Worm (Caenorhabditis elegans): ENCODE results near the gene ZK154.1.

The ZK154.1 gene

ce11 chrX:7779527-7780033 lies at the start of gene ZK154.1:
Gene ZK154.1 (plus strand): TSS chrX:7779577.
- no peak for TF ChIP-seq nhr-43 (tag; optimal IDR thresholded peaks at IDR 0.05; ENCODE audit: poor library complexity, severe bottlenecking)

- no peak for TF ChIP-seq ztf-4 (tag; optimal IDR thresholded peaks at IDR 0.05)
- no peak for TF ChIP-seq ceh-28 (tag; optimal IDR thresholded peaks at IDR 0.05)
- no peak for TF ChIP-seq nhr-43 (tag; optimal IDR thresholded peaks at IDR 0.05; ENCODE audit: poor library complexity, severe bottlenecking)
- no peak for TF ChIP-seq nhr-25 (tag; optimal IDR thresholded peaks at IDR 0.05)
- no peak for TF ChIP-seq nhr-76 (tag; optimal IDR thresholded peaks at IDR 0.05)
- TF ChIP-seq ama-1 (optimal IDR thresholded peaks at IDR 0.05) = no peak
- no peak for TF ChIP-seq tbx-2 (tag; optimal IDR thresholded peaks at IDR 0.05)
- no peak for TF ChIP-seq ZK546.5 (tag; optimal IDR thresholded peaks at IDR 0.05)
- no peak for TF ChIP-seq fkh-2 (tag; optimal IDR thresholded peaks at IDR 0.05)
- TF ChIP-seq mml-1 (tag; optimal IDR thresholded peaks at IDR 0.05) = no peak
These were observed 45.8 kb upstream of the ZK154.1 start for ce11 chrX:7733571-7733970.

ce11 chrX:7736171-7736570 lies 43.2 kb upstream of the ZK154.1 start, which contains the start of gene set-12:
Gene set-12 (minus strand): TSS chrX:7736271.
- TF ChIP-seq nhr-43 (tag; optimal IDR thresholded peaks at IDR 0.05; ENCODE audit: poor library complexity, severe bottlenecking) (no peak), ama-1 (optimal IDR thresholded peaks at IDR 0.05) (no peak), lin-39 (tag; optimal IDR thresholded peaks at IDR 0.05) (no peak), ztf-11 (tag; optimal IDR thresholded peaks at IDR 0.05) (no peak), nhr-76 (tag; optimal IDR thresholded peaks at IDR 0.05) (no peak), tbx-2 (tag; optimal IDR thresholded peaks at IDR 0.05) (no peak), daf-12 (tag; optimal IDR thresholded peaks at IDR 0.05) (no peak), egl-5 (tag; optimal IDR thresholded peaks at IDR 0.05) (no peak), sea-2 (GFP tag; optimal IDR thresholded peaks at IDR 0.05) (no peak), ztf-4 (tag; optimal IDR thresholded peaks at IDR 0.05) (no peak)

- TF ChIP-seq eor-1 (tag; optimal IDR thresholded peaks at IDR 0.05) (no peak), ceh-16 (tag; optimal IDR thresholded peaks at IDR 0.05) (no peak), egl-27 (tag; optimal IDR thresholded peaks at IDR 0.05) (no peak), ama-1 (optimal IDR thresholded peaks at IDR 0.05) (no peak), nhr-12 (tag; optimal IDR thresholded peaks at IDR 0.05) (no peak), aly-2 (tag; optimal IDR thresholded peaks at IDR 0.05) (no peak), nhr-237 (tag; optimal IDR thresholded peaks at IDR 0.05) (no peak), elt-1 (tag; optimal IDR thresholded peaks at IDR 0.05) (no peak), ceh-28 (tag; optimal IDR thresholded peaks at IDR 0.05) (no peak), mml-1 (tag; optimal IDR thresholded peaks at IDR 0.05) (no peak), fkh-2 (tag; optimal IDR thresholded peaks at IDR 0.05) (no peak), ceh-9 (tag; optimal IDR thresholded peaks at IDR 0.05) (no peak), pqm-1 (tag; optimal IDR thresholded peaks at IDR 0.05) (no peak), ztf-4 (tag; optimal IDR thresholded peaks at IDR 0.05) (no peak), lsy-12 (tag; optimal IDR thresholded peaks at IDR 0.05) (no peak), pha-4 (tag; optimal IDR thresholded peaks at IDR 0.05) (no peak), snpc-4 (tag; optimal IDR thresholded peaks at IDR 0.05) (no peak), fos-1 (tag; optimal IDR thresholded peaks at IDR 0.05) (no peak)
These were observed 40.0 kb upstream of the ZK154.1 start, which contains the start of gene K09F5.1 for ce11 chrX:7739353-7739752. Gene K09F5.1 (plus strand): TSS chrX:7739653.

- TF ChIP-seq nhr-67 (tag; optimal IDR thresholded peaks at IDR 0.05) (no peak), egl-5 (tag; optimal IDR thresholded peaks at IDR 0.05) (no peak), nhr-28 (tag; optimal IDR thresholded peaks at IDR 0.05) (no peak), unc-62 (GFP tag; optimal IDR thresholded peaks at IDR 0.05) (no peak), ceh-82 (tag; optimal IDR thresholded peaks at IDR 0.05) (no peak)
These were observed 35.4 kb upstream of the ZK154.1 start, which contains the start of gene ref-2 for ce11 chrX:7743939-7744338. Gene ref-2 (plus strand): TSS chrX:7744239.

- TF ChIP-seq ceh-9 (tag; optimal IDR thresholded peaks at IDR 0.05) (no peak), nfya-1 (tag; optimal IDR thresholded peaks at IDR 0.05; ENCODE audit: insufficient read depth) (peak; percentile 52)
These were observed 34.0 kb upstream of the ZK154.1 start for ce11 chrX:7745386-7745785.
